Fruit fly (Drosophila melanogaster) whole organism, embryonic: ENCODE measurements around the gene CG15283.

ENCODE experiments used
- Awh ChIP-seq: fragments of 200-800 bp; sonication (Bioruptor generic); IDR thresholded peaks from 2 replicates; pipeline ENCODE4, ENCODE4 v1.3.6; 2022; ENCODE audit warnings: missing biosample characterization, missing genetic modification characterization
- Bdp1 ChIP-seq: fragments of 200-800 bp; sonication (Bioruptor generic); optimal IDR thresholded peaks from 3 replicates; lab custom pipeline; 2016; ENCODE audit warnings: missing biosample characterization, missing genetic modification characterization
- CG12769 ChIP-seq: fragments of 200-800 bp; sonication (Bioruptor generic); optimal IDR thresholded peaks from 2 replicates; lab custom pipeline; 2019; ENCODE audit warnings: missing biosample characterization, mild to moderate bottlenecking, missing genetic modification characterization, moderate library complexity
- CG13424 ChIP-seq: fragments of 200-800 bp; sonication (Bioruptor generic); optimal IDR thresholded peaks from 2 replicates; lab custom pipeline; 2019; ENCODE audit warnings: missing biosample characterization, mild to moderate bottlenecking, missing genetic modification characterization, moderate library complexity
- CG15601 ChIP-seq: fragments of 200-800 bp; sonication (Bioruptor generic); optimal IDR thresholded peaks from 3 replicates; lab custom pipeline; 2019; ENCODE audit warnings: missing biosample characterization, mild to moderate bottlenecking, missing genetic modification characterization, moderate library complexity
- CG2120 ChIP-seq: fragments of 200-800 bp; sonication (Bioruptor generic); optimal IDR thresholded peaks from 3 replicates; lab custom pipeline; 2016; ENCODE audit warnings: missing biosample characterization, missing genetic modification characterization
- CG2199 ChIP-seq: fragments of 200-800 bp; sonication (Bioruptor generic); IDR thresholded peaks from 3 replicates; pipeline ENCODE4 v1.3.6; 2022; ENCODE audit warnings: missing biosample characterization, missing genetic modification characterization
- CG3847 ChIP-seq: fragments of 200-800 bp; sonication (Bioruptor generic); IDR thresholded peaks from 2 replicates; pipeline ENCODE4 v1.3.6; 2022; ENCODE audit warnings: missing biosample characterization, missing genetic modification characterization
- CG3995 ChIP-seq: fragments of 200-800 bp; sonication (Bioruptor generic); optimal IDR thresholded peaks from 3 replicates; lab custom pipeline; 2016; ENCODE audit warnings: missing biosample characterization, missing genetic modification characterization
- CG7745 ChIP-seq: fragments of 200-800 bp; sonication (Bioruptor generic); optimal IDR thresholded peaks from 2 replicates; lab custom pipeline; 2018; ENCODE audit warnings: missing biosample characterization, mild to moderate bottlenecking, missing genetic modification characterization, moderate library complexity
- CG8281 ChIP-seq: fragments of 200-800 bp; sonication (Bioruptor generic); optimal IDR thresholded peaks from 2 replicates; lab custom pipeline; 2018; ENCODE audit warnings: missing biosample characterization, mild to moderate bottlenecking, missing genetic modification characterization, moderate library complexity
- Dll ChIP-seq: fragments of 200-800 bp; sonication (Bioruptor generic); IDR thresholded peaks from 4 replicates; pipeline ENCODE4 v1.3.6; 2022; ENCODE audit warnings: missing biosample characterization, missing genetic modification characterization; ENCODE audit not compliant: partially characterized antibody
- Dp ChIP-seq: fragments of 200-800 bp; sonication (Bioruptor generic); optimal IDR thresholded peaks from 2 replicates; lab custom pipeline; 2018; ENCODE audit warnings: missing biosample characterization, mild to moderate bottlenecking, missing genetic modification characterization, moderate library complexity
- Fer1 ChIP-seq: fragments of 200-800 bp; sonication (Bioruptor generic); optimal IDR thresholded peaks from 2 replicates; lab custom pipeline; 2017; ENCODE audit warnings: missing biosample characterization, mild to moderate bottlenecking, missing genetic modification characterization
- Hr78 ChIP-seq, 2 experiments: fragments of 200-800 bp in 1 of 2; fragments of >200 bp in 1 of 2; sonication (Bioruptor generic) in 1 of 2; optimal IDR thresholded peaks; 2 replicates each; lab custom pipeline; 2017 to 2019; ENCODE audit warnings: missing biosample characterization in 2 of 2, missing genetic modification characterization in 2 of 2, mild to moderate bottlenecking in 1 of 2, moderate library complexity in 1 of 2
- Oaz ChIP-seq: fragments of 200-800 bp; sonication (Bioruptor generic); IDR thresholded peaks from 2 replicates; pipeline ENCODE4 v1.3.6; 2022; ENCODE audit warnings: missing biosample characterization, missing genetic modification characterization
- Oli ChIP-seq: fragments of 200-800 bp; sonication (Bioruptor generic); optimal IDR thresholded peaks from 2 replicates; lab custom pipeline; 2018; ENCODE audit warnings: missing biosample characterization, mild to moderate bottlenecking, missing genetic modification characterization, moderate library complexity
- Ravus ChIP-seq: fragments of 200-800 bp; sonication (Bioruptor generic); IDR thresholded peaks from 2 replicates; pipeline ENCODE4 v1.3.6; 2022; ENCODE audit warnings: missing biosample characterization, missing genetic modification characterization
- Spps ChIP-seq: fragments of 200-800 bp; sonication (Bioruptor generic); optimal IDR thresholded peaks from 2 replicates; lab custom pipeline; 2018; ENCODE audit warnings: missing biosample characterization, mild to moderate bottlenecking, missing genetic modification characterization
- abd-A ChIP-seq: fragments of 200-800 bp; sonication (Bioruptor generic); optimal IDR thresholded peaks from 3 replicates; lab custom pipeline; 2019; ENCODE audit warnings: missing biosample characterization, mild to moderate bottlenecking, missing genetic modification characterization, moderate library complexity
- aop ChIP-seq: fragments of 200-800 bp; sonication (Bioruptor generic); IDR thresholded peaks from 2 replicates; pipeline ENCODE4 v1.3.6; 2022; ENCODE audit warnings: missing biosample characterization, missing genetic modification characterization
- bcd ChIP-seq: fragments of 200-800 bp; sonication (Bioruptor generic); optimal IDR thresholded peaks from 2 replicates; lab custom pipeline; 2017; ENCODE audit warnings: missing biosample characterization, mild to moderate bottlenecking, missing genetic modification characterization
- chinmo ChIP-seq: fragments of 200-800 bp; sonication (Bioruptor generic); IDR thresholded peaks from 4 replicates; pipeline ENCODE4 v1.3.6; 2022; ENCODE audit warnings: missing biosample characterization, missing genetic modification characterization; ENCODE audit not compliant: partially characterized antibody
- ci ChIP-seq: fragments of 200-800 bp; sonication (Bioruptor generic); IDR thresholded peaks from 3 replicates; pipeline ENCODE4 v1.3.6; 2022; ENCODE audit warnings: missing biosample characterization, missing genetic modification characterization
- gsb-n ChIP-seq: fragments of 200-800 bp; sonication (Bioruptor generic); optimal IDR thresholded peaks from 3 replicates; lab custom pipeline; 2018; ENCODE audit warnings: missing biosample characterization, mild to moderate bottlenecking, missing genetic modification characterization
- kni ChIP-seq: fragments of 200-800 bp; sonication (Bioruptor generic); optimal IDR thresholded peaks from 3 replicates; lab custom pipeline; 2017; ENCODE audit warnings: mild to moderate bottlenecking, missing biosample characterization, missing genetic modification reagents, missing genetic modification characterization
- oc ChIP-seq: fragments of 200-800 bp; sonication (Bioruptor generic); optimal IDR thresholded peaks from 2 replicates; lab custom pipeline; 2018; ENCODE audit warnings: missing biosample characterization, mild to moderate bottlenecking, missing genetic modification characterization, moderate library complexity
- otp ChIP-seq: fragments of 200-800 bp; sonication (Bioruptor generic); IDR thresholded peaks from 3 replicates; pipeline ENCODE4, ENCODE4 v1.3.6; 2022; ENCODE audit warnings: missing biosample characterization, missing genetic modification characterization
- pan ChIP-seq, 4 experiments: fragments of >200 bp in 3 of 4; fragments of 200-800 bp in 1 of 4; sonication (Bioruptor generic) in 1 of 4; optimal IDR thresholded peaks in 3 of 4; IDR thresholded peaks in 1 of 4; 2 replicates each; pipeline versions ENCODE4 v1.3.6 to Lab custom; 2017 to 2022; ENCODE audit warnings: missing biosample characterization in 2 of 4, missing genetic modification characterization in 2 of 4, mixed read lengths in 1 of 4
- prd ChIP-seq, 3 experiments: fragments of >200 bp in 2 of 3; fragments of 200-800 bp in 1 of 3; sonication (Bioruptor generic) in 1 of 3; optimal IDR thresholded peaks in 2 of 3; IDR thresholded peaks in 1 of 3; 2 replicates in 2 of 3; 3 replicates in 1 of 3; pipeline versions ENCODE4 v1.3.6 to Lab custom; 2017 to 2022; ENCODE audit warnings: missing biosample characterization in 1 of 3, missing genetic modification characterization in 1 of 3
- pros ChIP-seq: fragments of 200-800 bp; sonication (Bioruptor generic); optimal IDR thresholded peaks from 3 replicates; lab custom pipeline; 2019; ENCODE audit warnings: missing biosample characterization, mild to moderate bottlenecking, missing genetic modification characterization, moderate library complexity
- run ChIP-seq: fragments of 200-800 bp; sonication (Bioruptor generic); optimal IDR thresholded peaks from 3 replicates; lab custom pipeline; 2018; ENCODE audit warnings: missing biosample characterization, mild to moderate bottlenecking, missing genetic modification characterization
- slbo ChIP-seq: fragments of 200-800 bp; sonication (Bioruptor generic); IDR thresholded peaks from 2 replicates; pipeline ENCODE4 v1.3.6; 2022; ENCODE audit warnings: missing biosample characterization, missing genetic modification characterization
- tx ChIP-seq: fragments of 200-800 bp; sonication (Bioruptor generic); optimal IDR thresholded peaks from 2 replicates; lab custom pipeline; 2016; ENCODE audit warnings: missing biosample characterization, missing genetic modification characterization
- zfh1 ChIP-seq: fragments of 200-800 bp; sonication (Bioruptor generic); IDR thresholded peaks from 3 replicates; pipeline ENCODE4 v1.3.6; 2022; ENCODE audit warnings: missing biosample characterization, missing genetic modification characterization

CG15283 gene

DNA sequence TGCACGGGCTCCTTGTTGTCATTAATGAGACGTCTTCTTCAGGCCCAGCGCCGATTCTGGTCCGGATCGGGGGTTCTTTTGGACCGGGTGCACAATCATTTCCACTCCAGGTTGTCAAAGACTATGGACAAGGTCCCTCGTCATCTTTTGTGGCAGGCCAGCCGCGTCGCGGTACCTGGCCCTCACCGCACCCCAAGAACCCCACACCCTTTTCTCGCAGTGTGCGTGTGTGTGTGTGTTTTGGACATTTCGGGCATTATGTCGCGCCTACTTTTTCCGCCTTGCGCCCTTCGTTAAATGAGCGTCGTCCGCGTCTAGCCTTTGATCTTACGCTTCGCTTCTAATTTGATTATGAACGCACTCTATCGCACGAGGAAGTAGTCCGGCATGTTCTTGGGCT lies 32.7 kb upstream of the CG15283 start (continued):
- TF ChIP-seq zfh1 (GFP tag; lab: Robert Waterston, UW) (peak; percentile 38; the same call in 1 of the 3 replicates), Ravus (no peak), otp (GFP tag; lab: Robert Waterston, UW) (no peak), Oaz (GFP tag; lab: Robert Waterston, UW) (no peak), CG8281 (tag; lab: Kevin White, UChicago) (no peak), bcd (GFP tag; lab: Kevin White, UChicago) (no peak), CG3995 (GFP tag; lab: Kevin White, UChicago) (no peak), pan (optimal IDR thresholded peaks at IDR 0.05; lab: Kevin White, UChicago) (no peak), pan (GFP tag; optimal IDR thresholded peaks at IDR 0.05 in 1 of 2, IDR thresholded peaks at IDR 0.05 in 1 of 2) (peak in 1 of 2 experiments; percentile 4), prd (optimal IDR thresholded peaks at IDR 0.05; lab: Kevin White, UChicago) (no peak), prd (GFP tag; IDR thresholded peaks at IDR 0.05; lab: Robert Waterston, UW) (peak; percentile 38; the same call in 1 of the 3 replicates), slbo (no peak), Spps (no peak)
- TF ChIP-seq, all 482 proteins: peak for 15

DNA sequence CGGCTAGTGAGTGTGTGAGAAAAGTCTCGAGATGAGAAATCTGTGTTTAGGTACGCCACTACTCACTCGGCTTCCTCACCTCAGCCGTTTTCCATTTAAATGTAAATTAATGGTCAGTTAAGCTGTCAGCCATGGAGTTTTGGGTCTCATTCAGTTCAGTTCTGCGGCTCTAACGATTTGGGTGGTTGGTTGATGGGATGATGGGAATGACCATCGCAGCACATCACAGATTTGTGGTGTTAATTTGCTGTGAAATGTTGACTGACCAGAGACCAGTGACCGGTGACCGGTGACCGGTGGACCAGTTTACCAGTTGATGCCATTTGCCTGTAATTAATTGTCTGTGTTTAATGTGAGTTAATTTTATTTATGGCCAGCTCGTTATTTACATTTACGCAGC lies 28.1 kb upstream of the CG15283 start:
- TF ChIP-seq CG13424 (tag; lab: Kevin White, UChicago) (no peak), CG2120 (GFP tag; lab: Kevin White, UChicago) (no peak), Awh (peak; percentile 56; the same call in 1 of the 2 replicates), Bdp1 (GFP tag; lab: Kevin White, UChicago) (no peak), CG15601 (tag; lab: Kevin White, UChicago) (no peak), CG2199 (GFP tag; lab: Robert Waterston, UW) (peak; percentile 54; the same call in 1 of the 3 replicates), Dp (GFP tag; lab: Kevin White, UChicago) (no peak), Fer1 (no peak), CG7745 (peak; percentile 35), oc (peak; percentile 66), Dll (GFP tag; lab: Robert Waterston, UW) (peak; percentile 21; the same call in 1 of the 4 replicates), CG12769 (tag; lab: Kevin White, UChicago) (peak; percentile 25), chinmo (GFP tag; lab: Robert Waterston, UW) (0 out of 4 replicates have a peak, but pooled peaks have one; percentile 57), tx (no peak), kni (GFP tag; lab: Kevin White, UChicago) (peak; percentile 35), CG3847 (GFP tag; lab: Robert Waterston, UW) (0 out of 2 replicates have a peak, but pooled peaks have one; percentile 8), ci (peak; percentile 28; the same call in 1 of the 3 replicates), pros (GFP tag; lab: Kevin White, UChicago) (peak; percentile 9), gsb-n (peak; percentile 82), run (tag; lab: Kevin White, UChicago) (peak; percentile 75), aop (peak; percentile 57; the same call in 1 of the 2 replicates), abd-A (tag; lab: Kevin White, UChicago) (peak; percentile 96), Oli (tag; lab: Kevin White, UChicago) (peak; percentile 1), Hr78 (GFP tag; optimal IDR thresholded peaks at IDR 0.05; lab: Kevin White, UChicago) (peak in 1 of 2 experiments; percentile 46)
